Fruit fly (Drosophila melanogaster) whole organism: Measurements from ENCODE around the gene CG17930.

Source experiments
- CG8478 ChIP-seq: fragments of >200 bp; optimal IDR thresholded peaks from 2 replicates; lab custom pipeline; 2018; ENCODE audit warnings: inconsistent platforms
- Dll ChIP-seq: fragments of >200 bp; optimal IDR thresholded peaks from 2 replicates; lab custom pipeline; 2017
- EcR ChIP-seq, 2 experiments: fragments of >200 bp; optimal IDR thresholded peaks; 2 replicates each; lab custom pipeline; 2017; ENCODE audit warnings: missing biosample characterization in 2 of 2, missing genetic modification characterization in 2 of 2, missing genetic modification reagents in 2 of 2
- pan ChIP-seq: fragments of >200 bp; optimal IDR thresholded peaks from 2 replicates; lab custom pipeline; 2017
- psq ChIP-seq: fragments of >200 bp; optimal IDR thresholded peaks from 2 replicates; lab custom pipeline; 2017
- usp ChIP-seq: fragments of >200 bp; optimal IDR thresholded peaks from 2 replicates; lab custom pipeline; 2017; ENCODE audit warnings: missing biosample characterization, missing genetic modification characterization, mixed read lengths

CG17930 gene

DNA sequence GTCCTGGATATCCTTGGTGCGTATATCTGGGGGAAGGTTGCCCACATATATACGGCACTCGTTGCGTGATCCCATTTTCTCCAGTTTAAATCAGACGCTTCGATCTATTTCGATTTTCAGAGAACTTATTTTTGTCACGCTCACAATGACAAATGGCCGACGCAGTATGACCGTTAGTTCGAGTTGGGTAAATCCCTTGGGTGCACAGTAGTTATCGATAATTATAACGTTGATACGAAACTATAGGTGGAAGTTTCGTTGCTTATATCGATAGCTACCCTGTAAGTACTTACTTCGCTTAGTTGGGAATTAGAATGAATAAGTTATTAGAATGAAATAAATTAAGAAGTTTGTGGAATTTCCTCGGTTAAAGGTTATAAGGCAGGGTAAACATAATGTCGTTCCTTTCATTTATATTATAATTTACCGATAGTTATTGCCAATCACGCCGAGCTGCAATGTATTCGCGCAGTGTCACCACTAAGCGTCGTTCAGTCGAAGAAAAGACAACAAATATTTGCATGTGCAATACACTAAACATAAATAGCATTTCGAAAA is 14.2 kb downstream of the CG17930 start, which contains the start of the genes SF2 and pad:
SF2 (minus strand) TSS at position 172 of the 558 bp plus-strand sequence.
pad (plus strand) TSS at position 502 of the 558 bp plus-strand sequence.
- TF ChIP-seq EcR (GFP tag; optimal IDR thresholded peaks at IDR 0.05; lab: Kevin White, UChicago) (no peak), usp (GFP tag; lab: Kevin White, UChicago) (no peak), psq (no peak), Dll (lab: Kevin White, UChicago) (no peak), CG8478 (no peak), pan (lab: Kevin White, UChicago) (no peak)

DNA sequence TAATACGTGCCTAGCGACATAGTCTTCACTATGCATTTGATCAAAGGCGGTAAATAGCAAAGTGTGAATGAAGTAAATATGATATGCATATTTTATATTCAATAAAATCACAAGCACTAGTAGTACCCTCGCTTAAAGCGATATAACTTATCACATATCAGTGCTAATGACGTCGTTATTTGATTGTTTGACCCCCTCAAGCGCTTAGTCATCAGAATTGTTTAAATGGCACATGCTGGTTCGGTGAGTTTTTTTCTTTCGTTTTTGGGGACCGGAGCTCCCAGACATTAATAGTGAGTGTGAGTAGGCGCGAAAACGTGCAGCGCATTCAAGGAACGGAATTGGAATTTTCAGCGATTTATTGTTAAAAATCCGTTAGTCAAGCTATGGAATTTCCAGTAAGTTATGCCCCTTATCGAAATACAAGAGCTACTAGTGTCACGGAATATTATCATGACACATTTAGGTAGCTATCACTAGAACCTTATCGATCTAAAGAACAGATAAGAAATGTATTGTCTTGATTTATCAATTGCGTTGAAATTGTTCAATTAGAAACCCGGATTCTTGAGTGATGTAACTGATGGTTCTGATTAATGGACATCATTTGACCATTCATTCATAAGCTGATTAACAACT is 20.1 kb downstream of the CG17930 start:
- TF ChIP-seq EcR (GFP tag; optimal IDR thresholded peaks at IDR 0.05; lab: Kevin White, UChicago) (no peak), pan (lab: Kevin White, UChicago) (no peak), Dll (lab: Kevin White, UChicago) (no peak), usp (GFP tag; lab: Kevin White, UChicago) (no peak), CG8478 (no peak), psq (no peak)

DNA sequence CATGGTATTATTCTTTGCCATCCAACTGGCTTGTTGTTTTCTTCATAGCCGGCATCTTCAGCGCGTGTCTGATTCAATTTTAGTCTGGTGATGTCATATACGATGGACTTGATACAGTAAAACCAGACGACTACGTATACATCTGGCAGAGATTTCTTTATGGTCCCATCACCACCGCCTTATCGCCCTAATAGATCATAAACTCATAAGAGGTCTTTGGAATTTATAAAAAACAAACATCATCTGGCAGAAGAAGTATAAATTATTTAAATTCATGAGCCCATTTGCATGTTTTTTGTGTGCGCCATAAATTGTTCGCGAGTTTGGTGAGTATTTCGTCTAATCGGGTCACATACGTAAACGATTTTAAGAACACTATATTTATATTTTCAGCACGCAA is 20.6 kb downstream of the CG17930 start:
- TF ChIP-seq Dll (lab: Kevin White, UChicago) (no peak), usp (GFP tag; lab: Kevin White, UChicago) (no peak), psq (no peak), pan (lab: Kevin White, UChicago) (no peak), CG8478 (no peak), EcR (GFP tag; optimal IDR thresholded peaks at IDR 0.05; lab: Kevin White, UChicago) (no peak)

DNA sequence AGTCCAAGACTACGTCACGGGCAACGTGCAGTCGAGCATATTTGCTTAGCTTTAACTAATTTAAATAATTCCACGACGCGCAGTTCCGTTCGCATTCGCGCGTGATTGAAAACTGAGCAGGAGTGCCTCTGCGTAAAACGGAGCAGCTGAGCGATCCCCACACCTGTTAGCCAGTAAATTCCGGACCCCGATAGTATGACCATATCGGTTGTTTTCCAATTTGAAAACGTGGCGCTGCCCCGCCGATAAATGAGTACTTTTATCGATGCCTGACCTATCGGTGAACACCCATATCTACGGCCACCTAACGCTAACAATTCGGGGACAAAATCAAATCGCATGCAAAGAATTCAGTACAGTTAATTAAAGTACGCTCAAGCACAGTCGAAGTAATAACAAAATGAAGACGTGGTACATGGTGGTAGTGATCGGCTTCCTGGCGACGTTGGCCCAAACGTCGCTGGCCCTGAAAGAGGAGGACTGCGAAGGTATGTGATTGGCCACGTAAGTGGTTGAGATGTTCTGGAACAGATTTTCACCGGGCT is 21.5 kb downstream of the CG17930 start, which contains the start of the genes CG14879 and Manf:
CG14879 (minus strand) TSS at position 116 of the 545 bp plus-strand sequence.
Manf (plus strand) TSS at position 294 of the 545 bp plus-strand sequence.
- TF ChIP-seq pan (lab: Kevin White, UChicago) = no peak
- no peak for TF ChIP-seq usp (GFP tag; lab: Kevin White, UChicago)
- no peak for TF ChIP-seq psq
- no peak for TF ChIP-seq CG8478
- no peak for TF ChIP-seq EcR (GFP tag; optimal IDR thresholded peaks at IDR 0.05; lab: Kevin White, UChicago)

DNA sequence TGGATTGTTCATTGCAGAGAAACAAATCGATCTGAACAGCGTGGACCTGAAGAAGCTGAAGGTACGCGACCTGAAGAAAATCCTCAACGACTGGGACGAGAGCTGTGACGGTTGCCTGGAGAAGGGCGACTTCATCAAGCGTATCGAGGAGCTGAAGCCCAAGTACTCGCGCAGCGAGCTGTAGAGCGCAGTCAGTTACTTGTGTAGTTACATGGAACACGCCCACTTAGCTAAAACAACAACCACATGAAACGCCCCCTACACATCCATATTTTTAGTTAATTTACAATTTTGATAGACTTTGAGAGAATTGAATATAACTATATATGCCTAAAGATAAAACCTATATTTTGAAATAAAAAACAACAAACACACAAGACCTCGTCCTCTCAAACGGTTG is 22.8 kb downstream of the CG17930 start:
- TF ChIP-seq usp (GFP tag; lab: Kevin White, UChicago) = no peak
- no peak for TF ChIP-seq Dll (lab: Kevin White, UChicago)
- TF ChIP-seq CG8478 = no peak

dm6 chr3R:16351044-16351443 is 23.4 kb downstream of the CG17930 start:
- TF ChIP-seq usp (GFP tag; lab: Kevin White, UChicago) = no peak
- no peak for TF ChIP-seq Dll (lab: Kevin White, UChicago)
- no peak for TF ChIP-seq EcR (GFP tag; optimal IDR thresholded peaks at IDR 0.05; lab: Kevin White, UChicago)

DNA sequence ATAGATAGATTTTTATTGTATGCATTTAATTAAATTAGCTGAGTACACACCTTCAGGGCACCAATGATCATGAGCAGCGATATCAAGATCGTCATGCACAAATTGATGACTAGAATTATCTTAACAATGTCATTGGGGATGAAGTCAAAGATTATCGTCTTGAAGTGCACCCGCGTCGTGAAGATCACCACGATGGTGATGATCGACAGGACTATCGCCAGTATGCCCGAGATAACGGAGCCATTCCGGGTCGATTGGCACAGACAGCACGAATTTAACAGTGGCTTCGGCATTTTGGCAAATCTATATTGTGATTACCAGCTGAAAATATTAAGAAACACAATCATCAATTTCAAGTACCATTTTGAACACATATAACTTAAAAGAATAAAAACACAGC is 24.4 kb downstream of the CG17930 start:
- TF ChIP-seq pan (lab: Kevin White, UChicago) (no peak), CG8478 (no peak), usp (GFP tag; lab: Kevin White, UChicago) (no peak), Dll (lab: Kevin White, UChicago) (no peak), EcR (GFP tag; optimal IDR thresholded peaks at IDR 0.05; lab: Kevin White, UChicago) (no peak), psq (no peak)

dm6 chr3R:16353195-16353594 is 25.5 kb downstream of the CG17930 start:
- TF ChIP-seq Dll (lab: Kevin White, UChicago) = no peak
- no peak for TF ChIP-seq psq
- TF ChIP-seq CG8478 = no peak
- TF ChIP-seq pan (lab: Kevin White, UChicago) = no peak
- TF ChIP-seq usp (GFP tag; lab: Kevin White, UChicago) = no peak
- no peak for TF ChIP-seq EcR (GFP tag; optimal IDR thresholded peaks at IDR 0.05; lab: Kevin White, UChicago)

- no peak for TF ChIP-seq usp (GFP tag; lab: Kevin White, UChicago)
- no peak for TF ChIP-seq CG8478
- no peak for TF ChIP-seq pan (lab: Kevin White, UChicago)
- TF ChIP-seq psq = no peak
Observed at dm6 chr3R:16353671-16354070, 26.0 kb downstream of the CG17930 start.

DNA sequence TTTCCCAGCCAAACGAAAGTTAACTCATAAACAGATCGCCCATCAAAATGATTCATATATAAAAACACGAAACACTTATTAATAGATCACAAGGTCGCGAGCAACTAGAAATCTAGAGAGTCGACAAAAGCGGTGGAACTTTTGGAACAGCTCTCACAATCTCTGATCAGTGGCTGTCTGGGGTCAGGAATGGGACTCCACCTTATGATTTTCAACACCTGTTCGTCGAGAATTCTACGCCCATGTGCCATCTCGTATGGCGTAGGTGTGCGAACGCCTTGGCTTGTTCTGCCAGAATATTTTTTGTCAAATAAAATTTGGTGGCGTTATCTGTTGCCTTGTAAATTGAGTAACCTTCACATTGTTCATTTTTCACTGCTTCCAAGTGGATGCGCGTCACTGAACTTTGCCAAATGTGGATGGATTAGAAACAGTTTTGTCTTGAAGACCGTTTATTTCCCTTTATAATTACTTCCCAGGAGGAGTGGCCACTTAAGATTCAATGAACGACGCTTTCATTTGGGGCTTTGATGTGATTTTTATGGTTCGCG is 27.8 kb downstream of the CG17930 start:
- TF ChIP-seq pan (lab: Kevin White, UChicago) = no peak
- TF ChIP-seq CG8478 = no peak
- TF ChIP-seq Dll (lab: Kevin White, UChicago) = no peak
- TF ChIP-seq EcR (GFP tag; optimal IDR thresholded peaks at IDR 0.05; lab: Kevin White, UChicago) = no peak
- TF ChIP-seq psq = no peak
- TF ChIP-seq usp (GFP tag; lab: Kevin White, UChicago) = no peak

DNA sequence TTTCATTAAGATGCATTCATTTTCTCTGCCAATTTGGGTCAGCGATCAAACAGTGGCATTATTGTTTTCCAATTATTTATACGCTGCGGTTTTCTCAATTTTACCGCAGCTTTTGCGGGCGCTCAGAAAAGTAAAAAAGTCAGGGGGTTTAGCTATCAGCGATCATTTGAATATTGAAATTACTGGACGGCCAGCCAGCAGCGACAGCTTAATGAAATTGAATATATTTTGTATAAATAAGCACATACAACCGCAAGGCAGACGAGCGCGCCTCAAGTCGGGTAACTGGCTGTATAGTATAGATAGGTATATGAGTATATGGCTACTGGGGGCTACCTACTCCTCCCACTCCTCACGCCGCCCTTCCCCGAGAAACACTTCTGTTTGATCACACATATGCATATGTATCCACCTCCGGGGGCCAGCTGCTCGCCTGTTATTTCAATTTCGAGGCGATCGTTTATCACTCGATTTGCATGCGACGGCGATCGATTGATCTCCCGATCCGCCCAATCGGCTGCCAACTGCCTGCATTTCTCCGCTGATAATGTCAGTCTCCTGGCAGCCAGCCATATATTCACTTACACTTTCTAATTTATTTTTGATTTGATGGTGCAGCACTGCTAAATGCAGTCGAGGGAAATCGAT is 28.7 kb downstream of the CG17930 start:
- TF ChIP-seq Dll (lab: Kevin White, UChicago) (no peak), psq (no peak), pan (lab: Kevin White, UChicago) (no peak), EcR (GFP tag; optimal IDR thresholded peaks at IDR 0.05; lab: Kevin White, UChicago) (no peak), usp (GFP tag; lab: Kevin White, UChicago) (no peak), CG8478 (no peak)

DNA sequence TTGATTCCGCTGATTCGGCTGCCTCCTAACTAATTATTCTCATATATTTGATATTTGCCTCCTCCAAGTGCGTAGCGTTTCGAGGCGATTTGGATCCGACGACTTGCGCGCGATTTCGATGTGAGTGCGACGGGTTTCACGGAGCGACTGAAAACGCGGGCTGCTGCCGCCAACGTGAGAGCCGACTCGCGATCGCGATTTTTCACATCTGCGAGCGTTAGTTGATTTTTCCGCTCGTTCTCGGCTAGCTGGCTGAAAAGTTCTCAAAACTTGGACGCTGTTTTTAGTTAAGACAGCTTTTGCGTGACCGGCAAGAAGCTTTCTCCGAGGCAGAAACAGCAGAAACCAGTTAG is 29.2 kb downstream of the CG17930 start, which contains the start of gene CG10311:
CG10311 (minus strand) TSS at position 153 of the 353 bp plus-strand sequence.
- TF ChIP-seq CG8478 (no peak), pan (lab: Kevin White, UChicago) (no peak), psq (no peak), EcR (GFP tag; optimal IDR thresholded peaks at IDR 0.05; lab: Kevin White, UChicago) (no peak), usp (GFP tag; lab: Kevin White, UChicago) (no peak), Dll (lab: Kevin White, UChicago) (no peak)
